Worm (Caenorhabditis elegans): ENCODE data around the gene gtf-2E1.

The gtf-2E1 gene

ce11 chrIV:17245200-17245599, 9.9 kb upstream of the gtf-2E1 start, which contains the start of gene ZK550.2 (continued):
- TF ChIP-seq skn-1 (tag; optimal IDR thresholded peaks at IDR 0.05) (no peak), daf-8 (GFP tag; IDR thresholded peaks at IDR 0.05) (no peak), zip-2 (tag; optimal IDR thresholded peaks at IDR 0.05) (peak; percentile 10), fkh-10 (GFP tag; optimal IDR thresholded peaks at IDR 0.05) (no peak), zfp-3 (GFP tag; conservative IDR thresholded peaks at IDR 0.05) (no peak), nhr-48 (tag; optimal IDR thresholded peaks at IDR 0.05) (peak; percentile 96), zag-1 (tag; optimal IDR thresholded peaks at IDR 0.05) (no peak), nhr-237 (tag; optimal IDR thresholded peaks at IDR 0.05) (no peak), lin-15B (tag; optimal IDR thresholded peaks at IDR 0.05) (no peak), hmg-1.1 (GFP tag; IDR thresholded peaks at IDR 0.05) (no peak), nhr-10 (tag; optimal IDR thresholded peaks at IDR 0.05) (no peak), ZK546.5 (tag; optimal IDR thresholded peaks at IDR 0.05) (no peak), hlh-11 (tag; optimal IDR thresholded peaks at IDR 0.05) (peak; percentile 95), dve-1 (tag; optimal IDR thresholded peaks at IDR 0.05; ENCODE audit: insufficient read depth) (peak; percentile 90), unc-130 (GFP tag; optimal IDR thresholded peaks at IDR 0.05) (no peak), ama-1 (optimal IDR thresholded peaks at IDR 0.05) (no peak), ztf-7 (tag; optimal IDR thresholded peaks at IDR 0.05) (no peak), unc-39 (tag; optimal IDR thresholded peaks at IDR 0.05) (no peak), mes-2 (tag; optimal IDR thresholded peaks at IDR 0.05; ENCODE audit: poor library complexity, severe bottlenecking) (no peak), D1046.2 (GFP tag; IDR thresholded peaks at IDR 0.05) (no peak), lsy-2 (tag; optimal IDR thresholded peaks at IDR 0.05) (no peak), unc-62 (GFP tag; optimal IDR thresholded peaks at IDR 0.05 in 1 of 2) (peak in 1 of 2 experiments; percentile 63), unc-62 (tag; optimal IDR thresholded peaks at IDR 0.05) (no peak), nhr-42 (GFP tag; IDR thresholded peaks at IDR 0.05) (no peak), lin-1 (GFP tag; IDR thresholded peaks at IDR 0.05) (peak; percentile 96), jun-1 (tag; optimal IDR thresholded peaks at IDR 0.05) (peak; percentile 51), lin-13 (GFP tag; optimal IDR thresholded peaks at IDR 0.05) (no peak), egl-27 (tag; optimal IDR thresholded peaks at IDR 0.05) (no peak), nhr-25 (tag; optimal IDR thresholded peaks at IDR 0.05; ENCODE audit: borderline replicate concordance, insufficient read depth) (no peak), snpc-4 (tag; optimal IDR thresholded peaks at IDR 0.05) (no peak), daf-19 (GFP tag; conservative IDR thresholded peaks at IDR 0.05) (no peak), nhr-28 (tag; optimal IDR thresholded peaks at IDR 0.05) (peak; percentile 89), T20F7.1 (GFP tag; optimal IDR thresholded peaks at IDR 0.05) (no peak), ceh-32 (tag; optimal IDR thresholded peaks at IDR 0.05; ENCODE audit: poor library complexity) (no peak), dmd-8 (GFP tag; IDR thresholded peaks at IDR 0.05) (no peak), dpl-1 (GFP tag; optimal IDR thresholded peaks at IDR 0.05) (no peak), Y105C5A.15 (GFP tag; IDR thresholded peaks at IDR 0.05) (no peak), gei-8 (GFP tag; optimal IDR thresholded peaks at IDR 0.05) (no peak), spr-1 (tag; optimal IDR thresholded peaks at IDR 0.05) (no peak), nhr-111 (GFP tag; optimal IDR thresholded peaks at IDR 0.05) (no peak), daf-12 (tag; optimal IDR thresholded peaks at IDR 0.05) (no peak), egl-43 (GFP tag; IDR thresholded peaks at IDR 0.05) (no peak), pqm-1 (tag; optimal IDR thresholded peaks at IDR 0.05) (peak; percentile 100), mdl-1 (tag; optimal IDR thresholded peaks at IDR 0.05) (peak in 1 of 2 experiments; percentile 33), arid-1 (GFP tag; conservative IDR thresholded peaks at IDR 0.05) (peak; percentile 56; the same call in 1 of the 2 replicates), mxl-2 (GFP tag; conservative IDR thresholded peaks at IDR 0.05) (no peak), cey-2 (tag; optimal IDR thresholded peaks at IDR 0.05; ENCODE audit: borderline replicate concordance, insufficient read depth) (no peak), F10B5.3 (tag; optimal IDR thresholded peaks at IDR 0.05) (no peak), spr-3 (GFP tag; optimal IDR thresholded peaks at IDR 0.05) (no peak), mep-1 (tag; optimal IDR thresholded peaks at IDR 0.05) (peak; percentile 46), ceh-44 (GFP tag; IDR thresholded peaks at IDR 0.05) (no peak), ceh-20 (GFP tag; IDR thresholded peaks at IDR 0.05) (no peak), nhr-6 (tag; optimal IDR thresholded peaks at IDR 0.05) (no peak)

Data from whole organism, L4 larva.